Worm (Caenorhabditis elegans): ENCODE measurements around the gene Y39A1A.3.

DNA sequence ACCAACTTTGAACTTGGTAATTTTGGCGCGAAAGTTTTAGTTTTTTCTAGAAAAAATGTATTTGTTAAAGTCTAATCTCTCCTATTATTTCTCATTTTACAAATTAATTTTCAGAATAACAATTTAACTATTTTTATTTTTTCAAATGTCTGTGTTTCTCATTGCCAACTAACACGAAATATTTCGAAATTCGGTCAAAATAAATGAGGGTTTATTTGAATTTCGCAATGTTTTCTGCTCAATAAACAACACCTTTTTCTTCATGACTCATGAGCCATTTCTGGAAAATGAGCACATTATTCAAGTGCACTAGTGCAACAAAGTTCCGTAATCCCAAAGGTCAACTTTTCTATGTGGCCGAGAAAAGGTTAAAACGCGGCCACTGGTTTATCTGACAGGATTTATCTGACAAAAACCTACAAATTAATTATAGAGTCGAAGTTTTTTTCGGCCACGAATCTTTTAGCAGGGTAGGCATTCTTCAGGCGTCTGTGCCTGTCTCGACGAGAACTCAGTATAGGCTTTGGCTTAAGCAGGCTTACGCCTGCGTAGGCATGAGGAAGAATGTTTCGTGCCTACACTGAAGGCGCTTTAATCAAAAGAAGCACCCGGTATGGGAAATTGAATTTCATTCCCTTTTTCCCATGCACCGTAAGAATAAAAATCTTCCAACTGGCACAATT, 42.2 kb upstream of the Y39A1A.3 start, which contains the start of gene Y39A1A.27:
- no peak for TF ChIP-seq unc-62 (GFP tag; optimal IDR thresholded peaks at IDR 0.05)
- TF ChIP-seq aly-2 (tag; optimal IDR thresholded peaks at IDR 0.05), result no peak
- TF ChIP-seq fos-1 (tag; optimal IDR thresholded peaks at IDR 0.05), result no peak
- TF ChIP-seq ama-1 (optimal IDR thresholded peaks at IDR 0.05), result no peak
- no peak for TF ChIP-seq ceh-82 (tag; optimal IDR thresholded peaks at IDR 0.05)
- no peak for TF ChIP-seq nhr-77 (tag; optimal IDR thresholded peaks at IDR 0.05)
- TF ChIP-seq crh-2 (tag; optimal IDR thresholded peaks at IDR 0.05), result no peak
- TF ChIP-seq lsy-2 (tag; optimal IDR thresholded peaks at IDR 0.05), result no peak
- TF ChIP-seq dmd-4 (tag; optimal IDR thresholded peaks at IDR 0.05), result no peak
- no peak for TF ChIP-seq nhr-10 (tag; optimal IDR thresholded peaks at IDR 0.05)

Measured in whole organism, L2 larva.